Fruit fly (Drosophila melanogaster) whole organism, wandering third instar larva: ENCODE results near the gene CG11694.

Experiments
- CG32264 ChIP-seq: fragments of 200-800 bp; sonication (Bioruptor generic); optimal IDR thresholded peaks from 2 replicates; lab custom pipeline; 2016; ENCODE audit warnings: missing biosample characterization, missing genetic modification characterization
- CG9705 ChIP-seq: fragments of 200-800 bp; sonication (Bioruptor generic); optimal IDR thresholded peaks from 2 replicates; lab custom pipeline; 2018; ENCODE audit warnings: missing biosample characterization, mild to moderate bottlenecking, missing genetic modification characterization
- Dfd ChIP-seq: fragments of >200 bp; optimal IDR thresholded peaks from 2 replicates; lab custom pipeline; 2017; ENCODE audit warnings: missing biosample characterization, missing genetic modification characterization
- HLH106 ChIP-seq: fragments of 200-800 bp; optimal IDR thresholded peaks from 3 replicates; lab custom pipeline; 2019; ENCODE audit warnings: missing biosample characterization, mild to moderate bottlenecking, missing genetic modification characterization, moderate library complexity
- Hnf4 ChIP-seq: fragments of 200-800 bp; sonication (Bioruptor generic); optimal IDR thresholded peaks from 2 replicates; lab custom pipeline; 2016; ENCODE audit warnings: missing biosample characterization, mild to moderate bottlenecking, missing genetic modification characterization
- Hr83 ChIP-seq: fragments of 200-300 bp; sonication (Bioruptor generic); optimal IDR thresholded peaks from 2 replicates; lab custom pipeline; 2016; ENCODE audit warnings: missing biosample characterization, mild to moderate bottlenecking, missing genetic modification characterization, moderate library complexity; ENCODE audit not compliant: poor library complexity, severe bottlenecking
- Jra ChIP-seq: sonication (Bioruptor generic); optimal IDR thresholded peaks from 2 replicates; lab custom pipeline; 2016; ENCODE audit warnings: missing biosample characterization, missing genetic modification characterization
- Mio ChIP-seq: sonication (Bioruptor generic); optimal IDR thresholded peaks from 2 replicates; lab custom pipeline; 2016; ENCODE audit warnings: missing biosample characterization, missing genetic modification characterization
- Myc ChIP-seq: fragments of >200 bp; optimal IDR thresholded peaks from 2 replicates; lab custom pipeline; 2017
- OdsH ChIP-seq: fragments of 200-800 bp; sonication (Bioruptor generic); optimal IDR thresholded peaks from 2 replicates; lab custom pipeline; 2016; ENCODE audit warnings: missing biosample characterization, mild to moderate bottlenecking, missing genetic modification characterization
- Rel ChIP-seq, 2 experiments: fragments of 200-800 bp; sonication (Bioruptor generic) in 1 of 2; optimal IDR thresholded peaks; 2 replicates in 1 of 2; 3 replicates in 1 of 2; lab custom pipeline; 2016 to 2019; ENCODE audit warnings: mild to moderate bottlenecking in 2 of 2, missing biosample characterization in 2 of 2, missing genetic modification characterization in 2 of 2, moderate library complexity in 1 of 2
- Vsx2 ChIP-seq: fragments of 200-300, 225-300 bp; sonication (Bioruptor generic); optimal IDR thresholded peaks from 2 replicates; lab custom pipeline; 2018; ENCODE audit warnings: missing biosample characterization, missing genetic modification characterization; ENCODE audit not compliant: partially characterized antibody
- br ChIP-seq: fragments of 200-800 bp; sonication (Bioruptor generic); optimal IDR thresholded peaks from 2 replicates; lab custom pipeline; 2016; ENCODE audit warnings: missing biosample characterization, missing genetic modification characterization
- brk ChIP-seq: fragments of 200-800 bp; sonication (Bioruptor generic); optimal IDR thresholded peaks from 2 replicates; lab custom pipeline; 2016; ENCODE audit warnings: missing biosample characterization, mild to moderate bottlenecking, missing genetic modification characterization
- dl ChIP-seq, 2 experiments: fragments of 175-275, 200-275 bp in 1 of 2; fragments of 200-275 bp in 1 of 2; sonication (Bioruptor generic); optimal IDR thresholded peaks; lab custom pipeline; 2018; ENCODE audit warnings: mild to moderate bottlenecking in 2 of 2, missing biosample characterization in 2 of 2, missing genetic modification characterization in 2 of 2, moderate library complexity in 2 of 2; ENCODE audit not compliant: partially characterized antibody in 2 of 2, insufficient read depth in 1 of 2
- ey ChIP-seq: fragments of 200-800 bp; sonication (Bioruptor generic); optimal IDR thresholded peaks from 2 replicates; lab custom pipeline; 2016; ENCODE audit warnings: missing biosample characterization, missing genetic modification characterization
- foxo ChIP-seq, 2 experiments: fragments of 200-800 bp; sonication (Bioruptor generic); optimal IDR thresholded peaks; 2 replicates in 1 of 2; 3 replicates in 1 of 2; lab custom pipeline; 2016 to 2017; ENCODE audit warnings: missing biosample characterization in 2 of 2, missing genetic modification characterization in 2 of 2
- fru ChIP-seq: fragments of 200-800 bp; sonication (Bioruptor generic); optimal IDR thresholded peaks from 3 replicates; lab custom pipeline; 2016; ENCODE audit warnings: missing biosample characterization, mild to moderate bottlenecking, missing genetic modification characterization
- h ChIP-seq: fragments of 200-800 bp; sonication (Bioruptor generic); optimal IDR thresholded peaks from 3 replicates; lab custom pipeline; 2016; ENCODE audit warnings: missing biosample characterization, mild to moderate bottlenecking, missing genetic modification characterization
- jim ChIP-seq: fragments of 175-275, 200-325 bp; sonication (Bioruptor generic); optimal IDR thresholded peaks from 2 replicates; lab custom pipeline; 2016; ENCODE audit warnings: missing biosample characterization, mild to moderate bottlenecking, missing genetic modification characterization
- lola ChIP-seq: fragments of >200 bp; optimal IDR thresholded peaks from 2 replicates; lab custom pipeline; 2017; ENCODE audit warnings: missing biosample characterization, missing genetic modification characterization
- psq ChIP-seq: fragments of 200-800 bp; sonication (Bioruptor generic); optimal IDR thresholded peaks from 3 replicates; lab custom pipeline; 2017; ENCODE audit warnings: missing biosample characterization, mild to moderate bottlenecking, missing genetic modification characterization, moderate library complexity
- rgr ChIP-seq: fragments of 200-800 bp; sonication (Bioruptor generic); optimal IDR thresholded peaks from 3 replicates; lab custom pipeline; 2016; ENCODE audit warnings: missing biosample characterization, mild to moderate bottlenecking, missing genetic modification characterization
- sv ChIP-seq: fragments of 200-800 bp; sonication (Bioruptor generic); optimal IDR thresholded peaks from 3 replicates; lab custom pipeline; 2016; ENCODE audit warnings: missing biosample characterization, missing genetic modification characterization
- tai ChIP-seq: sonication (Bioruptor generic); optimal IDR thresholded peaks from 2 replicates; lab custom pipeline; 2016; ENCODE audit warnings: missing biosample characterization, missing genetic modification characterization
- usp ChIP-seq: fragments of >200 bp; optimal IDR thresholded peaks from 2 replicates; lab custom pipeline; 2017; ENCODE audit warnings: missing biosample characterization, missing genetic modification characterization
- woc ChIP-seq: sonication (Bioruptor generic); optimal IDR thresholded peaks from 2 replicates; lab custom pipeline; 2016; ENCODE audit warnings: missing biosample characterization, mild to moderate bottlenecking, missing genetic modification characterization

CG11694 gene

dm6 chr3R:8300928-8301752 lies 10.8 kb downstream of the CG11694 start, which contains the start of the genes CG9626 and mRpL1:
Gene CG9626, minus strand, starts transcription at chr3R:8300978.
Gene mRpL1, plus strand, starts transcription at chr3R:8301440.
- TF ChIP-seq Hnf4 (no peak), Dfd (no peak), foxo (GFP tag; optimal IDR thresholded peaks at IDR 0.05; lab: Kevin White, UChicago) (no peak), sv (GFP tag; lab: Kevin White, UChicago) (no peak), fru (peak; percentile 98), ey (GFP tag; lab: Kevin White, UChicago) (no peak), h (GFP tag; lab: Kevin White, UChicago) (no peak), Jra (GFP tag; lab: Kevin White, UChicago) (no peak), CG32264 (GFP tag; lab: Kevin White, UChicago) (no peak), Hr83 (GFP tag; lab: Kevin White, UChicago) (no peak), CG9705 (GFP tag; lab: Kevin White, UChicago) (no peak), Myc (lab: Kevin White, UChicago) (peak; percentile 18), HLH106 (no peak), woc (GFP tag; lab: Kevin White, UChicago) (no peak), dl (GFP tag; optimal IDR thresholded peaks at IDR 0.05; lab: Kevin White, UChicago; ENCODE audit: insufficient read depth in 1 of 2, partially characterized antibody in 2 of 2) (no peak), Mio (GFP tag; lab: Kevin White, UChicago) (no peak), Vsx2 (no peak)

- TF ChIP-seq br (no peak), sv (GFP tag; lab: Kevin White, UChicago) (no peak), Hnf4 (no peak), Vsx2 (no peak), psq (GFP tag; lab: Kevin White, UChicago) (no peak), OdsH (GFP tag; lab: Kevin White, UChicago) (no peak)
- TF ChIP-seq, all 38 proteins: peak for 0
Measured at dm6 chr3R:8292034-8292433, 19.9 kb downstream of the CG11694 start, which contains the start of gene CG31463. Gene CG31463, plus strand, starts transcription at chr3R:8292335.

dm6 chr3R:8290940-8291339 lies 21.0 kb downstream of the CG11694 start, which contains the start of gene CG31464:
Gene CG31464, plus strand, starts transcription at chr3R:8291240.
- no peak for TF ChIP-seq brk (GFP tag; lab: Kevin White, UChicago)
- TF ChIP-seq Hr83 (GFP tag; lab: Kevin White, UChicago), result no peak
- TF ChIP-seq foxo (GFP tag; optimal IDR thresholded peaks at IDR 0.05; lab: Kevin White, UChicago), result no peak
- no peak for TF ChIP-seq Hnf4
- no peak for TF ChIP-seq rgr
- no peak for TF ChIP-seq dl (GFP tag; optimal IDR thresholded peaks at IDR 0.05; lab: Kevin White, UChicago; ENCODE audit: insufficient read depth in 1 of 2, partially characterized antibody in 2 of 2)
- TF ChIP-seq fru, result no peak
- TF ChIP-seq Myc (lab: Kevin White, UChicago), result no peak
- TF ChIP-seq HLH106, result no peak
- no peak for TF ChIP-seq usp
- no peak for TF ChIP-seq CG9705 (GFP tag; lab: Kevin White, UChicago)
- no peak for TF ChIP-seq psq (GFP tag; lab: Kevin White, UChicago)
- no peak for TF ChIP-seq OdsH (GFP tag; lab: Kevin White, UChicago)

dm6 chr3R:8290478-8290877 lies 21.5 kb downstream of the CG11694 start, which contains the start of gene CG11672:
Gene CG11672, minus strand, starts transcription at chr3R:8290578.
- no peak for TF ChIP-seq tai
- no peak for TF ChIP-seq usp
- TF ChIP-seq, all 38 proteins: peak for 0

dm6 chr3R:8288790-8289189 lies 23.1 kb downstream of the CG11694 start:
- no peak for TF ChIP-seq jim (GFP tag; lab: Kevin White, UChicago)
- TF ChIP-seq tai, result no peak
- TF ChIP-seq, all 38 proteins: peak for 0

dm6 chr3R:8287697-8288096 lies 24.2 kb downstream of the CG11694 start, which contains the start of gene Nazo:
Gene Nazo, plus strand, starts transcription at chr3R:8287876.
- TF ChIP-seq Rel (GFP tag; optimal IDR thresholded peaks at IDR 0.05; lab: Kevin White, UChicago), result no peak
- peak; percentile 90 for TF ChIP-seq Rel (tag; optimal IDR thresholded peaks at IDR 0.05; lab: Kevin White, UChicago)
- TF ChIP-seq usp, result no peak
- TF ChIP-seq OdsH (GFP tag; lab: Kevin White, UChicago), result no peak
- no peak for TF ChIP-seq jim (GFP tag; lab: Kevin White, UChicago)
- no peak for TF ChIP-seq lola
- no peak for TF ChIP-seq Mio (GFP tag; lab: Kevin White, UChicago)
